Worm (Caenorhabditis elegans) whole organism, L4/young adult: ENCODE measurements around the gene K02F6.1.
"Not testable (repeated sequence)": the region's sequence is repeated elsewhere in the genome, so short reads cannot be mapped to it uniquely, and the experiment has no call there.

Experiments used
- W03F9.2 ChIP-seq: fragments of 150-350 bp; optimal IDR thresholded peaks from 2 replicates; lab custom pipeline; 2014; ENCODE audit warnings: missing biosample characterization, missing genetic modification characterization
- dao-5 ChIP-seq: sonication (generic microtip); optimal IDR thresholded peaks from 2 replicates; lab custom pipeline; 2016; ENCODE audit warnings: missing genotype, missing genetic modification characterization, moderate library complexity, missing compliant biosample characterization
- him-1 ChIP-seq: sonication (generic microtip); optimal IDR thresholded peaks from 2 replicates; lab custom pipeline; 2016; ENCODE audit warnings: missing genotype, missing genetic modification reagents, missing genetic modification characterization, missing compliant biosample characterization

The K02F6.1 gene

ce11 chrII:2553662-2554061 is at the start of gene K02F6.1:
Gene K02F6.1 (plus strand): TSS chrII:2553962.
- TF ChIP-seq dao-5, W03F9.2, him-1 (tag; lab: Kevin White, UChicago): not testable (repeated sequence)

ce11 chrII:2504431-2504928 is 49.3 kb upstream of the K02F6.1 start, which contains the start of gene gbas-1:
Gene gbas-1 (plus strand): TSS chrII:2504878.
- TF ChIP-seq dao-5 (tag; lab: Kevin White, UChicago) (no peak), him-1 (tag; lab: Kevin White, UChicago) (no peak), W03F9.2 (tag; lab: Kevin White, UChicago) (no peak)

- TF ChIP-seq him-1 (tag; lab: Kevin White, UChicago) (no peak), W03F9.2 (tag; lab: Kevin White, UChicago) (no peak), dao-5 (tag; lab: Kevin White, UChicago) (no peak)
Measured at ce11 chrII:2518487-2518886, 35.3 kb upstream of the K02F6.1 start.

ce11 chrII:2521960-2522359 is 31.8 kb upstream of the K02F6.1 start, which contains the start of gene bath-13:
Gene bath-13 (minus strand): TSS chrII:2522060.
- TF ChIP-seq dao-5 (tag; lab: Kevin White, UChicago): no peak
- no peak for TF ChIP-seq W03F9.2 (tag; lab: Kevin White, UChicago)

ce11 chrII:2525652-2526051 is 28.1 kb upstream of the K02F6.1 start:
- TF ChIP-seq dao-5 (tag; lab: Kevin White, UChicago): no peak
- TF ChIP-seq W03F9.2 (tag; lab: Kevin White, UChicago): no peak
- TF ChIP-seq him-1 (tag; lab: Kevin White, UChicago): no peak

DNA sequence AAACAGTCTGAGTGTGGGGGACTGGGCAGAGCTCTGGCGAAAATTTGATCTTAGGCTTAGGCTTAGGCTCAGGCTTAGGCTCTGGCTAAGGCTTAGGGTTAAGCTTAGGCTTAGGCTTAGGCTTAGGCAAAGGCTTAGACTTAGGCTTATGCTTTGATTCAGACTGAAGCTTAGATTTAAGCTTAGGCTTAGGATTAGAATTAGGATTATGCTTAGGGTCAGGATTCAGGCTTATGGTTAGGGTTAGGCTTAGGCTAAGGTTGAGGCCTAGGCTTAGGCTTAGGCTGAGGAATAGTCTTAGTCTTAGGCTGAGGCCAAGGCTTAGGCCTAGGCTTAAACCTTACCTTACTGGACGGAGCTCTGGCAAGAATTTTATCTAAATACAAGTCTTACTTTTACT is 26.9 kb upstream of the K02F6.1 start:
- TF ChIP-seq W03F9.2 (tag; lab: Kevin White, UChicago) (no peak), him-1 (tag; lab: Kevin White, UChicago) (no peak), dao-5 (tag; lab: Kevin White, UChicago) (no peak)

DNA sequence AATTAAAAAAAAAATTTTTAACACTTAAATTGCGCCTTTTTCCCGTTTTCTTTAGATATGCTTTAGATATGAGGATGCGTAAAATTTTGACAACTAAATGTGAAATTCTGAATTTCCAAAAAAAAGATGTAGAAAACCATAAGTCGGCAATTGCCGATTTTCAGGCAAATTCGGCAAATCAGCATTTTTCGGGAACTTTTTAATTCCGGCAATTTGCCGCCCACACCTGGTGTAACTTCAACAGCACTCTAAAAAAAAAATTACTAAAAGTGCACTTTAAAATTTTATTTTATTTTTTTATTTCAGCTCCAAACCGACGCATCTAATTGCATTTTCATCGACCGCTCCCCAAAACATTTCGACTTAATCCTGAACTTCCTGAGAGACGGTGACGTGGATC is 23.3 kb upstream of the K02F6.1 start, which contains the start of gene K02F6.6:
Gene K02F6.6 (plus strand): TSS at position 301 of the 400 bp plus-strand sequence.
- TF ChIP-seq him-1 (tag; lab: Kevin White, UChicago): no peak
- TF ChIP-seq dao-5 (tag; lab: Kevin White, UChicago): no peak
- no peak for TF ChIP-seq W03F9.2 (tag; lab: Kevin White, UChicago)

DNA sequence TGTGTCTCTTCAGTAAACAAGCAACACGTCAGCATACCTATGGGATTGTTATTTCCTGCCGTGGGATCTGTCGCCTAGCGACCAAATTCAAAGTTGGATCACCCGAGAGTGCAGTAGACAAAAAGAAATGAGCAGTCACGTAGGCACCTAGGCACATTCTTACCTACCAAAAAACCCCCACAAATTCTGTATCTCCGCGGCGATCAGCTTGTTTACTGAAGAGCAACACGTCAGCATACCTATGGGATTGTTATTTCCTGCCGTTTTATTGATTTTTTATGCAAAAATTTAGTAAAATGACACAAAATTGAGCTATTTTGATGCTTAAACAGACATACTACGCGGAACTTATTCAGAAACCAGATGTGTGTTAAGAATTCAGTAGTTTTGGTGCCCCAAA is 19.3 kb upstream of the K02F6.1 start, which contains the start of gene K02F6.5:
Gene K02F6.5 (plus strand): TSS at position 301 of the 400 bp plus-strand sequence.
- not testable (repeated sequence) for TF ChIP-seq him-1, dao-5, W03F9.2 (tag; lab: Kevin White, UChicago)

ce11 chrII:2534952-2535351 is 18.8 kb upstream of the K02F6.1 start, which contains the start of gene K02F6.8:
Gene K02F6.8 (minus strand): TSS chrII:2535052.
- TF ChIP-seq W03F9.2, him-1, dao-5 (tag; lab: Kevin White, UChicago): not testable (repeated sequence)

DNA sequence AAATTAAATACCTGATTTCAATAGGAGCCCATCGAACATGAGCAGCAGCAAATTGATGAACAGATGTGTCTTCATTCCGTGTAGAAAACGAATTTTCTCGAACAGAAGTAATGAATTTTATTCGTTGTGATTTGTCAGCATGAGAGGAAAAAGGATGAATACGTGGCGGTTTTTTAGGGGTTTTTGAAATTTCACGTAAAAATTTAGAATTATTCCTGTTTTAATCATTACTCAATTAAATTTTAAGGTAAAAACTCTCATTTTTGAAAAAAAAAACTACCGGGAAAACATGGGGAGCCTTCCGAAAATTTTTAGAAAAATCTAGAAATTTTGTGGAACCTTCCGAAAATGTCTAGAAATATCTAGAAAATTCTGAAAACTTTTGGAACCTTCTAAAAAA is 16.0 kb upstream of the K02F6.1 start, which contains the start of gene K02F6.7:
Gene K02F6.7 (minus strand): TSS at position 101 of the 400 bp plus-strand sequence.
- no peak for TF ChIP-seq him-1 (tag; lab: Kevin White, UChicago)
- no peak for TF ChIP-seq dao-5 (tag; lab: Kevin White, UChicago)
- TF ChIP-seq W03F9.2 (tag; lab: Kevin White, UChicago): no peak

- no peak for TF ChIP-seq W03F9.2 (tag; lab: Kevin White, UChicago)
- no peak for TF ChIP-seq dao-5 (tag; lab: Kevin White, UChicago)
- no peak for TF ChIP-seq him-1 (tag; lab: Kevin White, UChicago)
Measured at ce11 chrII:2538194-2538593, 15.6 kb upstream of the K02F6.1 start, which contains the start of gene K02F6.4. Gene K02F6.4 (plus strand): TSS chrII:2538494.

ce11 chrII:2545925-2546324 is 7.8 kb upstream of the K02F6.1 start, which contains the start of gene K02F6.3:
Gene K02F6.3 (plus strand): TSS chrII:2546225.
- TF ChIP-seq W03F9.2 (tag; lab: Kevin White, UChicago) (no peak), him-1 (tag; lab: Kevin White, UChicago) (no peak), dao-5 (tag; lab: Kevin White, UChicago) (no peak)

- TF ChIP-seq dao-5 (tag; lab: Kevin White, UChicago) (no peak), him-1 (tag; lab: Kevin White, UChicago) (no peak), W03F9.2 (tag; lab: Kevin White, UChicago) (no peak)
Measured at ce11 chrII:2553030-2553429, 732 bp upstream of the K02F6.1 start.

DNA sequence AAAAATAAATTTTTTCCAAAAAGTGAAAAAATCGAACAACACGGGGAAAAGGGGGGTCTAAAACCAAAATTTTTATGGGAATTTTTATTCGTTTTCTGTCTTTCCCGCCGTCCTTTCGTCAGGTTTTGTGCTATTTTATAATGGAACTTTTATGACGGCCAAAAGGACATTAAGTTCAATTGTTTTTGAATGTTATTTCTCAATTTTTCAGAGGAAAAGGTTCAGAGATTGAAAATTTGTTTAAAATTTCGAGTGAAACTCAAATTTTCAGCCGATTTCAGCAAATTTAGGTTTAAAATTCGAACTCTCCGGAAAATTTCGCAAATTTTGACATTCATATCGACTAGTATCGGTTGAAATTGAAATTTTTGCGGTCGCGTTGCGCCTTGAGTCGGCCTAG is 10.2 kb downstream of the K02F6.1 start, which contains the start of gene nep-18:
Gene nep-18 (minus strand): TSS at position 101 of the 400 bp plus-strand sequence.
- no peak for TF ChIP-seq him-1 (tag; lab: Kevin White, UChicago)
- TF ChIP-seq W03F9.2 (tag; lab: Kevin White, UChicago): no peak
- no peak for TF ChIP-seq dao-5 (tag; lab: Kevin White, UChicago)
